Worm (Caenorhabditis elegans) whole organism, midembryonic: ENCODE measurements around the gene K04C2.7.

Experiments
- cog-1 ChIP-seq: sonication (generic microtip); optimal IDR thresholded peaks from 2 replicates; lab custom pipeline; 2016; ENCODE audit warnings: missing genetic modification characterization, missing compliant biosample characterization
- flt-1 ChIP-seq: fragments of 200-800 bp; sonication (Bioruptor generic); IDR thresholded peaks from 2 replicates; pipeline ENCODE4 v1.3.6; 2022; ENCODE audit warnings: missing genetic modification characterization, missing compliant biosample characterization

DNA sequence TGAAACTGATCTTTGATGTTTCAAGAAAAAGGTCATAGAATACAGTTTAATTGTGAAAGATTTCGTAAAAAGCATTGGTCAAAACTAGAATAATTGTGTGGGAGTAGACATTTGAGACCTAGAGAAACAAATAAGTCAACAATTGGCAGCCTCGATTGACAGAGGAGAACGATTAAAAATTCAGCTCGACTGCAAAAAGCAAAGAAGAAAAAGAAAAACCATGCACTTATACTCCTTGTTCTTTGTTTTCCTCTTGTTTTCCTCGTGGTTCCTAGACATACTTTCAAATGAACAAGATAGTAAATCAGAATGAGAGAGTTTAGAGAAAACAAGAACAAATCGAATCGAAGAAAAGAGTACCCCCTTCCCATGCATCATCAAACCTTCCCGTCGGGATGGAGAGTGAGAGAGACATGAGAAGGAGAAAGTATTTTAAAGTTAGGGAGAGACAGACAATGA, 23.5 kb upstream of the K04C2.7 start:
- no peak for TF ChIP-seq cog-1 (tag; lab: Kevin White, UChicago)
- no peak for TF ChIP-seq flt-1
